Fruit fly (Drosophila melanogaster): ENCODE data around the gene Nckx30C.

Nckx30C gene

DNA sequence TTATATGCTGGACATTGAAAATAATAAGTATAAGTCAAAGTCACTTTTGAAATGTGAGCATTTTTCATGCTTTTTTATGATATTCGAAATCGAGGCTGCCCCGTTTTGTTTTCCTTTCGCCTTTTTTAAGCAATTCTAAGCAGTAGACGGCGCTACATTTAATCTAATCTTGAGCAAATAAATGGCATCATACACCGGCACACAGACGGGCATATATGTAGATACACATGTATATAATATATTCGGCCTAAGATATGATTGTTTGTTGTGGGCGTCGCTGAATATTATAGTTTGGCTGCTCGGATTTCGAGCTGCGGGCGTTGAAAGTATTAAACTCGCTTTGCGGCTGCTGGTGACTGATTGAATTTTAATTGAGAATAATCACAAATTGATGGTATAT lies 74.0 kb downstream of the Nckx30C start:
- TF ChIP-seq lz (GFP tag; optimal IDR thresholded peaks at IDR 0.05) (no peak), fkh (GFP tag; optimal IDR thresholded peaks at IDR 0.05) (peak; percentile 50), svp (GFP tag) (peak; percentile 15), Hr39 (GFP tag; optimal IDR thresholded peaks at IDR 0.05) (no peak)

DNA sequence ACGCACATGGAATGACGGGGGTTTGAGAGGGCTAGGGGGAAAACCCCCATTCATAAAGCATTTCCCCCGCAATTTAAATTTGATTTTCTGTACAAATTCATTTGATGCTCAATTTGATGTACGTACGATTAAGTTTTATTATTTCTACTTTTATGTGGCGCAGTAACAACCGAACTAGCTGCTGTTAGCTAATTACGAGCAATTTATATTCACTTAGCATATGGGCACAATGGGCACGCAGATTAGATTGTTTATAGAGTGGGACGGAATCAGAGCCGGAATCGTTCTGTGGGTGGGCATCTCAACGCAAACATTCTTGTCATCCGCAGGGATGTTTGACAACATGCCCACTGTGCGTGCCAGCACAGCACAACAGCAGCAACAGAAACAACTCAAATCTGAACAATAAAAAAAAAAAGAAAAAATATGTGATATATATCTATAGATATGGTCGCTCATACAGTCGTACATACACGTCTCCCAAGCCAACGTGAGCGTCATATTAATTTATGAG lies 75.3 kb downstream of the Nckx30C start:
- TF ChIP-seq achi (GFP tag; optimal IDR thresholded peaks at IDR 0.05) (no peak), pdm3 (GFP tag; optimal IDR thresholded peaks at IDR 0.05) (no peak), eg (GFP tag; IDR thresholded peaks at IDR 0.05) (0 out of 3 replicates have a peak, but pooled peaks have one; percentile 32), fkh (GFP tag; optimal IDR thresholded peaks at IDR 0.05) (peak; percentile 29)

DNA sequence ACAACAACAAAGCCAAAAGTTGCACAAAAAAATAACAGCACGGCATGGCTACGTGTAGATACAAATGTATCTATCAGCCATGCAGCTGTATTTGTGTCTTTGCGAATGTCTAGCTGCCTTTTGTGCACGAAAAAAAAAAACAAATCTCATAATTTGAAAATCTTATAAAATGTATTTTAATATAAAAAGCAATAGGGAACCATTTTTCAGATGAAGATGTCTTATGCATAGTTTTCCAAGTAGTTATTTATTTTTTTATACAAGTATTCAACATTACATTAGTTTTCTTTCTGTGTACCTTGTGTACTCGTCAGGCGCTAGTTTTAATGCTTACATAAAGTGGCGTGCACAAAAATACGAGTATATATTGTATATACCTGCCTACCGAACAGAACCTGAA lies 76.9 kb downstream of the Nckx30C start:
- TF ChIP-seq esn (GFP tag; optimal IDR thresholded peaks at IDR 0.05) (no peak), cyc (GFP tag; optimal IDR thresholded peaks at IDR 0.05) (no peak), CG10631 (GFP tag; optimal IDR thresholded peaks at IDR 0.05) (no peak), CG6792 (GFP tag; optimal IDR thresholded peaks at IDR 0.05) (no peak), CG11902 (GFP tag; optimal IDR thresholded peaks at IDR 0.05) (no peak), CG31627 (GFP tag; optimal IDR thresholded peaks at IDR 0.05) (no peak), Ets21C (GFP tag; optimal IDR thresholded peaks at IDR 0.05) (no peak), svp (GFP tag) (no peak), lz (GFP tag; optimal IDR thresholded peaks at IDR 0.05) (no peak), CG1621 (tag; optimal IDR thresholded peaks at IDR 0.05) (no peak), Eip93F (GFP tag; optimal IDR thresholded peaks at IDR 0.05) (no peak), CG34406 (GFP tag; optimal IDR thresholded peaks at IDR 0.05) (no peak), CG32006 (GFP tag; optimal IDR thresholded peaks at IDR 0.05) (peak; percentile 58), salr (GFP tag; optimal IDR thresholded peaks at IDR 0.05) (no peak), Hr39 (GFP tag; optimal IDR thresholded peaks at IDR 0.05) (no peak), Sox102F (GFP tag; optimal IDR thresholded peaks at IDR 0.05) (no peak), vri (GFP tag; optimal IDR thresholded peaks at IDR 0.05) (no peak), Blimp-1 (GFP tag; optimal IDR thresholded peaks at IDR 0.05) (no peak), Smox (GFP tag; optimal IDR thresholded peaks at IDR 0.05) (no peak), CG11762 (GFP tag; optimal IDR thresholded peaks at IDR 0.05; ENCODE audit: insufficient read depth) (no peak), topi (GFP tag; optimal IDR thresholded peaks at IDR 0.05) (no peak), CG8319 (GFP tag; optimal IDR thresholded peaks at IDR 0.05) (no peak), fd85E (GFP tag; optimal IDR thresholded peaks at IDR 0.05) (no peak), Ets96B (tag; optimal IDR thresholded peaks at IDR 0.05) (no peak), CG4318 (GFP tag; optimal IDR thresholded peaks at IDR 0.05) (no peak), Eip75B (GFP tag; optimal IDR thresholded peaks at IDR 0.05) (no peak), CG3032 (tag; optimal IDR thresholded peaks at IDR 0.05) (no peak), Sox15 (GFP tag; optimal IDR thresholded peaks at IDR 0.05) (no peak), CG9139 (GFP tag; optimal IDR thresholded peaks at IDR 0.05) (no peak), CG10669 (GFP tag; optimal IDR thresholded peaks at IDR 0.05) (no peak), eg (GFP tag; IDR thresholded peaks at IDR 0.05) (peak; percentile 95), CG3919 (GFP tag; optimal IDR thresholded peaks at IDR 0.05) (peak; percentile 41), Eip78C (GFP tag) (peak; percentile 83), Hr38 (GFP tag; optimal IDR thresholded peaks at IDR 0.05) (no peak), CG6854 (GFP tag; optimal IDR thresholded peaks at IDR 0.05) (no peak), CG6276 (GFP tag; optimal IDR thresholded peaks at IDR 0.05) (peak; percentile 80), Hr4 (GFP tag; optimal IDR thresholded peaks at IDR 0.05) (peak; percentile 54), fkh (GFP tag; optimal IDR thresholded peaks at IDR 0.05) (no peak), Lpt (GFP tag; optimal IDR thresholded peaks at IDR 0.05) (peak; percentile 29), CG8632 (GFP tag; optimal IDR thresholded peaks at IDR 0.05) (no peak), dac (GFP tag; optimal IDR thresholded peaks at IDR 0.05) (no peak), ss (GFP tag; optimal IDR thresholded peaks at IDR 0.05) (no peak), Gug (GFP tag; IDR thresholded peaks at IDR 0.05) (peak; percentile 88), CG7368 (GFP tag; optimal IDR thresholded peaks at IDR 0.05) (no peak), acj6 (GFP tag; optimal IDR thresholded peaks at IDR 0.05) (no peak), OdsH (GFP tag; optimal IDR thresholded peaks at IDR 0.05) (peak; percentile 44), pdm3 (GFP tag; optimal IDR thresholded peaks at IDR 0.05) (no peak)

Measured in whole organism, prepupa.